Worm (Caenorhabditis elegans): ENCODE results near the gene F44B9.2.
A peak's percentile ranks its signal among the peaks of the same experiment; 100 is the strongest.

F44B9.2 gene

ce11 chrIII:8045734-8046133, 23.5 kb downstream of the F44B9.2 start, which contains the start of gene K12H4.3:
K12H4.3 (plus strand) TSS chrIII:8046034.
- TF ChIP-seq K09A11.1 (tag; optimal IDR thresholded peaks at IDR 0.05; ENCODE audit: insufficient read depth) (no peak), K02D7.2 (tag; optimal IDR thresholded peaks at IDR 0.05) (no peak), fkh-6 (tag; optimal IDR thresholded peaks at IDR 0.05) (no peak), mec-3 (tag; optimal IDR thresholded peaks at IDR 0.05; ENCODE audit: borderline replicate concordance) (no peak), ceh-19 (GFP tag; optimal IDR thresholded peaks at IDR 0.05) (no peak), fax-1 (tag; optimal IDR thresholded peaks at IDR 0.05) (no peak), ceh-31 (tag; optimal IDR thresholded peaks at IDR 0.05) (no peak), zip-5 (tag; optimal IDR thresholded peaks at IDR 0.05) (no peak), nfya-1 (tag; optimal IDR thresholded peaks at IDR 0.05) (no peak), unc-86 (tag; optimal IDR thresholded peaks at IDR 0.05) (no peak), dve-1 (tag; optimal IDR thresholded peaks at IDR 0.05) (no peak), ceh-18 (tag; optimal IDR thresholded peaks at IDR 0.05) (no peak), hlh-6 (tag; optimal IDR thresholded peaks at IDR 0.05) (no peak)

DNA sequence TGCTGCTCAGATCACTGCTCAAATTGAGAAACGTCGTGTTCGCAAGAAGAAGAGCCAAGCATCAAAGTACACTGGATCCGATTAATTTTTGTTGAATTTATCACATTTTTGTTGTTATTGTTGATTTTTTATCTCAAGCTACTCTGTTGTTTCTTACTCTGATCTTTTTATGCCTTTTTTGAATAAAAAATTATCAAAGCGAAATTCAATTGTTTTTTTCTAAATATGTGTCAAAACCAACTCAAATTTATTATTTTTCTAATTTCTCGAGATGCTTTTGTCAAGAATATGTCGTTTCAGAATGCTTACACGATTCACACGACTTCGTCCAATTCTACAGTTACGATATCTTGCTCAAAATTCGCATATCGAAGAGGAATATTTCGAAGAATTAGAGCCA, 25.1 kb downstream of the F44B9.2 start, which contains the start of gene K12H4.2:
Gene K12H4.2 (plus strand): TSS at position 301 of the 400 bp plus-strand sequence.
- no peak for TF ChIP-seq npax-4 (tag; optimal IDR thresholded peaks at IDR 0.05)
- no peak for TF ChIP-seq K02D7.2 (tag; optimal IDR thresholded peaks at IDR 0.05)
- no peak for TF ChIP-seq elt-2 (tag; optimal IDR thresholded peaks at IDR 0.05)
- TF ChIP-seq ttx-3 (tag; optimal IDR thresholded peaks at IDR 0.05) = no peak
- no peak for TF ChIP-seq ceh-22 (tag; optimal IDR thresholded peaks at IDR 0.05)
- no peak for TF ChIP-seq hlh-8 (tag; optimal IDR thresholded peaks at IDR 0.05)
- no peak for TF ChIP-seq sox-2 (GFP tag; IDR thresholded peaks at IDR 0.05)
- TF ChIP-seq gmeb-2 (tag; optimal IDR thresholded peaks at IDR 0.05) = no peak
- TF ChIP-seq ceh-6 (GFP tag; optimal IDR thresholded peaks at IDR 0.05) = no peak
- TF ChIP-seq ceh-9 (tag; optimal IDR thresholded peaks at IDR 0.05) = no peak
- no peak for TF ChIP-seq ama-1 (optimal IDR thresholded peaks at IDR 0.05)
- TF ChIP-seq pat-9 (tag; optimal IDR thresholded peaks at IDR 0.05) = no peak
- no peak for TF ChIP-seq elt-4 (tag; optimal IDR thresholded peaks at IDR 0.05)

ce11 chrIII:8050944-8051343, 28.7 kb downstream of the F44B9.2 start, which contains the start of gene K12H4.7:
K12H4.7 (minus strand) TSS chrIII:8051081.
- peak; percentile 33 for TF ChIP-seq elt-2 (tag; optimal IDR thresholded peaks at IDR 0.05)
- TF ChIP-seq lin-11 (tag; optimal IDR thresholded peaks at IDR 0.05) = no peak

DNA sequence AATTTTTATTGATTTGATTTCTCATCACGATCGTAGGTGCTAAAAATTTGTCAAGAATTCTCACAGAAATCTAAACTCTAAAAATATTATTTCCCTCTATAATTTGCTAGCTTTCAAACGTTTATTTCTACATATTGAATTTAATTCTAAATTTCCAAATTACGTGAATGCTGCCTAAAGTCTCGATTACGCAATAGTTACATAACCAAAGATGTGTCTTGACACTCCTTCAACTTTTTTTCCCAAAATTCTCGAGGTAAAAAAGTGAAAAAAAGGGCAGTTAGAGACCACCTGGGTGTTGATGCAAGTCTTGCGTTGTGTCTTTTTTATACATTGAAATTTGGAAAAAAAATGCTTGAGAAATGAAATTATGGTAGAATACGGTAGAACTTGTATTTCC, 29.6 kb downstream of the F44B9.2 start:
- no peak for TF ChIP-seq T23F11.4 (GFP tag; optimal IDR thresholded peaks at IDR 0.05)
- TF ChIP-seq npax-4 (tag; optimal IDR thresholded peaks at IDR 0.05) = no peak
- no peak for TF ChIP-seq zip-5 (tag; optimal IDR thresholded peaks at IDR 0.05)
- no peak for TF ChIP-seq dve-1 (tag; optimal IDR thresholded peaks at IDR 0.05)
- no peak for TF ChIP-seq syd-9 (tag; optimal IDR thresholded peaks at IDR 0.05)
- TF ChIP-seq sdc-2 (tag; optimal IDR thresholded peaks at IDR 0.05) = no peak
- no peak for TF ChIP-seq rnt-1 (tag; optimal IDR thresholded peaks at IDR 0.05)
- TF ChIP-seq hlh-6 (tag; optimal IDR thresholded peaks at IDR 0.05) = no peak
- TF ChIP-seq ahr-1 (tag; optimal IDR thresholded peaks at IDR 0.05) = no peak
- TF ChIP-seq C38D4.7 (GFP tag; optimal IDR thresholded peaks at IDR 0.05) = no peak

ce11 chrIII:8061114-8061513, 38.9 kb downstream of the F44B9.2 start:
- TF ChIP-seq ceh-48 (tag; optimal IDR thresholded peaks at IDR 0.05) (no peak), unc-55 (GFP tag; optimal IDR thresholded peaks at IDR 0.05) (no peak), ceh-22 (tag; optimal IDR thresholded peaks at IDR 0.05) (no peak), elt-2 (tag; optimal IDR thresholded peaks at IDR 0.05) (no peak), pax-1 (tag; optimal IDR thresholded peaks at IDR 0.05) (no peak), ttx-3 (tag; optimal IDR thresholded peaks at IDR 0.05) (no peak), sox-4 (tag; optimal IDR thresholded peaks at IDR 0.05) (no peak), pat-9 (tag; optimal IDR thresholded peaks at IDR 0.05) (no peak), C38D4.7 (GFP tag; optimal IDR thresholded peaks at IDR 0.05) (no peak), dve-1 (tag; optimal IDR thresholded peaks at IDR 0.05) (no peak), elt-4 (tag; optimal IDR thresholded peaks at IDR 0.05) (no peak), rnt-1 (tag; optimal IDR thresholded peaks at IDR 0.05) (no peak), ref-2 (tag; optimal IDR thresholded peaks at IDR 0.05) (no peak), T23F11.4 (GFP tag; optimal IDR thresholded peaks at IDR 0.05) (no peak), ceh-2 (tag; optimal IDR thresholded peaks at IDR 0.05) (no peak)

All from whole organism, late embryonic.